Worm (Caenorhabditis elegans) whole organism, L1 larva: ENCODE measurements around the gene Y71H2AR.2.

Source experiments
- C04F5.9 ChIP-seq: sonication (generic microtip); optimal IDR thresholded peaks from 2 replicates; lab custom pipeline; 2016; ENCODE audit warnings: missing genetic modification characterization, missing compliant biosample characterization
- C16A3.4 ChIP-seq: fragments of 150-350 bp; optimal IDR thresholded peaks from 2 replicates; lab custom pipeline; 2014; ENCODE audit warnings: missing biosample characterization, missing genetic modification characterization
- aha-1 ChIP-seq: fragments of 150-350 bp; optimal IDR thresholded peaks from 2 replicates; lab custom pipeline; 2014; ENCODE audit warnings: missing biosample characterization, missing genetic modification characterization
- alr-1 ChIP-seq: fragments of 200-800 bp; sonication (Bioruptor generic); optimal IDR thresholded peaks from 2 replicates; lab custom pipeline; 2018; ENCODE audit warnings: borderline replicate concordance, mild to moderate bottlenecking, missing genetic modification characterization, missing compliant biosample characterization
- blmp-1 ChIP-seq: fragments of 150-350 bp; optimal IDR thresholded peaks from 2 replicates; lab custom pipeline; 2014; ENCODE audit warnings: missing biosample characterization, missing genetic modification characterization
- ceh-82 ChIP-seq, 3 experiments: fragments of 150-350 bp in 1 of 3; sonication (generic microtip) in 2 of 3; optimal IDR thresholded peaks; 2 replicates each; lab custom pipeline; 2014 to 2017; ENCODE audit warnings: missing biosample characterization in 3 of 3, missing genetic modification characterization in 3 of 3
- ceh-88 ChIP-seq: fragments of 200-800 bp; sonication (Bioruptor generic); IDR thresholded peaks from 2 replicates; pipeline ENCODE4 v1.3.6; 2022; ENCODE audit warnings: missing genetic modification characterization, missing compliant biosample characterization
- dpl-1 ChIP-seq, 3 experiments: fragments of 150-350 bp in 2 of 3; sonication (generic microtip) in 1 of 3; optimal IDR thresholded peaks; 2 replicates each; lab custom pipeline; 2014 to 2017; ENCODE audit warnings: missing biosample characterization in 3 of 3, missing genetic modification characterization in 3 of 3, missing genetic modification reagents in 3 of 3
- dsc-1 ChIP-seq: sonication (generic microtip); optimal IDR thresholded peaks from 2 replicates; lab custom pipeline; 2016; ENCODE audit warnings: mild to moderate bottlenecking, missing genetic modification characterization, missing compliant biosample characterization
- efl-1 ChIP-seq, 4 experiments: fragments of 150-350 bp; optimal IDR thresholded peaks in 3 of 4; peaks in 1 of 4; 1 replicate in 1 of 4; 2 replicates in 3 of 4; lab custom pipeline; 2014; ENCODE audit warnings: missing biosample characterization in 2 of 4, missing genetic modification characterization in 2 of 4, missing genetic modification reagents in 2 of 4
- egl-27 ChIP-seq, 2 experiments: fragments of 150-350 bp in 1 of 2; sonication (generic microtip); optimal IDR thresholded peaks; 3 replicates each; lab custom pipeline; 2017 to 2018; ENCODE audit warnings: missing biosample characterization in 2 of 2, missing genetic modification characterization in 2 of 2, missing genetic modification reagents in 2 of 2
- elt-2 ChIP-seq: sonication (generic microtip); optimal IDR thresholded peaks from 2 replicates; lab custom pipeline; 2016; ENCODE audit warnings: missing genetic modification characterization, mild to moderate bottlenecking, inconsistent platforms, missing compliant biosample characterization, missing genetic modification reagents
- elt-3 ChIP-seq, 6 experiments: fragments of 150-350 bp in 1 of 6; sonication (generic microtip); optimal IDR thresholded peaks; 2 replicates each; lab custom pipeline; 2017 to 2018; ENCODE audit warnings: missing biosample characterization in 6 of 6, missing genetic modification characterization in 6 of 6, inconsistent platforms in 1 of 6
- ets-5 ChIP-seq: fragments of 200-800 bp; sonication (Bioruptor generic); IDR thresholded peaks from 2 replicates; pipeline ENCODE4 v1.3.6; 2022; ENCODE audit warnings: missing genetic modification characterization, missing compliant biosample characterization
- fkh-8 ChIP-seq: sonication (generic microtip); optimal IDR thresholded peaks from 2 replicates; lab custom pipeline; 2016; ENCODE audit warnings: mild to moderate bottlenecking, missing genetic modification characterization, missing compliant biosample characterization
- fos-1 ChIP-seq: fragments of 150-350 bp; optimal IDR thresholded peaks from 2 replicates; lab custom pipeline; 2014; ENCODE audit warnings: missing biosample characterization, missing genetic modification characterization
- grh-1 ChIP-seq: fragments of 200-800 bp; sonication (Bioruptor generic); IDR thresholded peaks from 2 replicates; pipeline ENCODE4 v1.3.6; 2022; ENCODE audit warnings: missing genetic modification reagents, missing genetic modification characterization, missing compliant biosample characterization
- hpl-2 ChIP-seq: fragments of 150-350 bp; optimal IDR thresholded peaks from 2 replicates; lab custom pipeline; 2014; ENCODE audit warnings: missing biosample characterization, missing genetic modification reagents, missing genetic modification characterization
- jun-1 ChIP-seq: fragments of 150-350 bp; optimal IDR thresholded peaks from 2 replicates; lab custom pipeline; 2014; ENCODE audit warnings: missing biosample characterization, missing genetic modification reagents, missing genetic modification characterization
- lin-13 ChIP-seq: fragments of 150-350 bp; optimal IDR thresholded peaks from 2 replicates; lab custom pipeline; 2014; ENCODE audit warnings: missing biosample characterization, missing genetic modification reagents, missing genetic modification characterization
- lin-14 ChIP-seq: fragments of 200-800 bp; sonication (Bioruptor generic); optimal IDR thresholded peaks from 2 replicates; lab custom pipeline; 2018; ENCODE audit warnings: mild to moderate bottlenecking, missing genetic modification characterization, moderate library complexity, missing compliant biosample characterization
- lin-15B ChIP-seq: fragments of 150-350 bp; sonication (generic microtip); optimal IDR thresholded peaks from 3 replicates; lab custom pipeline; 2014; ENCODE audit warnings: missing biosample characterization, missing genetic modification characterization
- lin-35 ChIP-seq, 2 experiments: fragments of 150-350 bp; optimal IDR thresholded peaks; 2 replicates each; lab custom pipeline; 2014; ENCODE audit warnings: missing biosample characterization in 2 of 2, missing genetic modification characterization in 2 of 2, missing genetic modification reagents in 2 of 2
- lin-39 ChIP-seq: fragments of 150-350 bp; optimal IDR thresholded peaks from 2 replicates; lab custom pipeline; 2014; ENCODE audit warnings: missing biosample characterization, missing genetic modification reagents, missing genetic modification characterization
- lsy-2 ChIP-seq, 2 experiments: fragments of 150-350 bp; optimal IDR thresholded peaks; 2 replicates each; lab custom pipeline; 2014; ENCODE audit warnings: missing biosample characterization in 2 of 2, missing genetic modification characterization in 2 of 2
- mdl-1 ChIP-seq, 2 experiments: fragments of 150-350 bp; optimal IDR thresholded peaks; 2 replicates each; lab custom pipeline; 2014 to 2017; ENCODE audit warnings: missing biosample characterization in 2 of 2, missing genetic modification characterization in 2 of 2, inconsistent platforms in 1 of 2
- mep-1 ChIP-seq: fragments of 150-350 bp; optimal IDR thresholded peaks from 2 replicates; lab custom pipeline; 2014; ENCODE audit warnings: missing biosample characterization, missing genetic modification characterization
- nhr-19 ChIP-seq: fragments of 200-800 bp; sonication (Bioruptor generic); conservative IDR thresholded peaks from 2 replicates; pipeline ENCODE4 v1.3.6; 2022; ENCODE audit warnings: missing genetic modification characterization, missing compliant biosample characterization
- nhr-20 ChIP-seq: sonication (generic microtip); optimal IDR thresholded peaks from 2 replicates; lab custom pipeline; 2016; ENCODE audit warnings: mild to moderate bottlenecking, missing genetic modification characterization, missing compliant biosample characterization
- nhr-47 ChIP-seq: sonication (generic microtip); optimal IDR thresholded peaks from 2 replicates; lab custom pipeline; 2016; ENCODE audit warnings: mild to moderate bottlenecking, missing genetic modification characterization, moderate library complexity, missing compliant biosample characterization
- nhr-71 ChIP-seq: sonication (generic microtip); optimal IDR thresholded peaks from 2 replicates; lab custom pipeline; 2016; ENCODE audit warnings: mild to moderate bottlenecking, missing genetic modification characterization, moderate library complexity, missing compliant biosample characterization
- nhr-84 ChIP-seq: sonication (generic microtip); optimal IDR thresholded peaks from 2 replicates; lab custom pipeline; 2017; ENCODE audit warnings: missing biosample characterization, missing genetic modification characterization
- nhr-85 ChIP-seq: sonication (generic microtip); peaks from one replicate; lab custom pipeline; 2016; ENCODE audit warnings: missing genetic modification characterization, inconsistent platforms, missing compliant biosample characterization
- nhr-90 ChIP-seq: sonication (generic microtip); optimal IDR thresholded peaks from 2 replicates; lab custom pipeline; 2016; ENCODE audit warnings: mild to moderate bottlenecking, missing genetic modification characterization, missing compliant biosample characterization; ENCODE audit not compliant: poor library complexity
- skn-1 ChIP-seq: fragments of 150-350 bp; optimal IDR thresholded peaks from 2 replicates; lab custom pipeline; 2014; ENCODE audit warnings: missing biosample characterization, missing genetic modification characterization
- snpc-4 ChIP-seq: fragments of 150-350 bp; optimal IDR thresholded peaks from 2 replicates; lab custom pipeline; 2014; ENCODE audit warnings: missing biosample characterization, missing genetic modification characterization
- snu-23 ChIP-seq: sonication (generic microtip); optimal IDR thresholded peaks from 2 replicates; lab custom pipeline; 2016; ENCODE audit warnings: missing genetic modification characterization, missing compliant biosample characterization
- sox-4 ChIP-seq: sonication (generic microtip); optimal IDR thresholded peaks from 2 replicates; lab custom pipeline; 2016; ENCODE audit warnings: missing genetic modification characterization, missing compliant biosample characterization
- sptf-1 ChIP-seq: fragments of 150-350 bp; optimal IDR thresholded peaks from 2 replicates; lab custom pipeline; 2014; ENCODE audit warnings: missing biosample characterization, missing genetic modification characterization
- swsn-7 ChIP-seq: sonication (generic microtip); optimal IDR thresholded peaks from 2 replicates; lab custom pipeline; 2016; ENCODE audit warnings: missing genetic modification characterization, missing compliant biosample characterization
- tbx-2 ChIP-seq: sonication (generic microtip); optimal IDR thresholded peaks from 2 replicates; lab custom pipeline; 2016; ENCODE audit warnings: missing genetic modification characterization, missing compliant biosample characterization
- unc-130 ChIP-seq: fragments of 150-350 bp; optimal IDR thresholded peaks from 2 replicates; lab custom pipeline; 2017; ENCODE audit warnings: missing biosample characterization, missing genetic modification characterization, inconsistent platforms
- unc-30 ChIP-seq: sonication (generic microtip); optimal IDR thresholded peaks from 2 replicates; lab custom pipeline; 2017; ENCODE audit warnings: missing biosample characterization, missing genetic modification characterization
- unc-86 ChIP-seq: sonication (generic microtip); optimal IDR thresholded peaks from 2 replicates; lab custom pipeline; 2016; ENCODE audit warnings: missing genetic modification characterization, missing compliant biosample characterization
- unc-98 ChIP-seq: fragments of 200-800 bp; sonication (Bioruptor generic); IDR thresholded peaks from 2 replicates; pipeline ENCODE4 v1.3.6; 2022; ENCODE audit warnings: missing genetic modification characterization, missing compliant biosample characterization
- xbp-1 ChIP-seq: sonication (generic microtip); optimal IDR thresholded peaks from 2 replicates; lab custom pipeline; 2016; ENCODE audit warnings: missing genetic modification characterization, missing compliant biosample characterization
- zip-4 ChIP-seq: fragments of 200-800 bp; sonication (Bioruptor generic); optimal IDR thresholded peaks from 2 replicates; lab custom pipeline; 2018; ENCODE audit warnings: mild to moderate bottlenecking, missing genetic modification characterization, moderate library complexity, missing compliant biosample characterization
- ztf-11 ChIP-seq, 2 experiments: sonication (generic microtip); optimal IDR thresholded peaks; 2 replicates each; lab custom pipeline; 2016 to 2017; ENCODE audit warnings: missing genetic modification characterization in 2 of 2, missing biosample characterization in 1 of 2, missing compliant biosample characterization in 1 of 2
- ztf-4 ChIP-seq: fragments of 150-350 bp; optimal IDR thresholded peaks from 2 replicates; lab custom pipeline; 2014; ENCODE audit warnings: missing biosample characterization, missing genetic modification characterization

Gene Y71H2AR.2

DNA sequence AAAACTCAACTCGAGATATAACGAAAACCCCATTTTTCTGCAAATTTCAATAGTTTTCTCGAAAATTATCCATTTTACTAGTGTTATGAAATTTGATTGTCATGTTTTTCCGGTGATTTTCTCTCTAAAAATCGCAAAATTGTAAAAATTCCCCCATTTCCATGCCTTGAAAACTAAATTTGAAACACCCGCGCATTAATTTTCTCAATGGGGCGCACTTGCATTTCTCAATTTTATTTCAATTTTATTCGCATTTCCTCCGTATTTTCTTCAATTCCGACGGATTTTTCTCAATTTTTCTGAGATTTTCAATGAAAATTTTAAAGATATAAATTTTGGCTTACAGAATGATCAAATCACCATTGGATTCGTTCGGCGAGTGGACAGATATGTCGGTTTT, 35.6 kb downstream of the Y71H2AR.2 start, which contains the start of gene Y71H2AM.3 (continued):
- TF ChIP-seq hpl-2 (GFP tag; lab: Kevin White, UChicago) = no peak
- TF ChIP-seq C04F5.9 (tag; lab: Kevin White, UChicago) = peak; percentile 40
- TF ChIP-seq fos-1 (tag; lab: Kevin White, UChicago) = peak; percentile 38
- TF ChIP-seq xbp-1 (tag; lab: Kevin White, UChicago) = peak; percentile 52
- peak; percentile 41 for TF ChIP-seq swsn-7
- TF ChIP-seq fkh-8 = peak; percentile 40
- peak; percentile 95 to 96 for TF ChIP-seq lin-35 (GFP tag; optimal IDR thresholded peaks at IDR 0.05; lab: Kevin White, UChicago)
- no peak for TF ChIP-seq nhr-84 (tag; lab: Kevin White, UChicago)
- TF ChIP-seq zip-4 (GFP tag; lab: Kevin White, UChicago) = peak; percentile 10
- no peak for TF ChIP-seq grh-1 (GFP tag; lab: Robert Waterston, UW)
- no peak for TF ChIP-seq lin-39 (tag; lab: Kevin White, UChicago)
- peak; percentile 23 for TF ChIP-seq lin-13 (GFP tag; lab: Kevin White, UChicago)
- no peak for TF ChIP-seq ztf-11 (tag; optimal IDR thresholded peaks at IDR 0.05; lab: Kevin White, UChicago)
- peak; percentile 48 for TF ChIP-seq lin-15B (tag; lab: Kevin White, UChicago)
- peak in 2 of 3 experiments; percentile 25 to 67 for TF ChIP-seq ceh-82 (tag; optimal IDR thresholded peaks at IDR 0.05; lab: Kevin White, UChicago)
- no peak for TF ChIP-seq aha-1
- no peak for TF ChIP-seq sox-4 (tag; lab: Kevin White, UChicago)
- peak; percentile 30 for TF ChIP-seq nhr-90 (tag; lab: Kevin White, UChicago)
- TF ChIP-seq nhr-85 (tag; lab: Kevin White, UChicago) = no peak

DNA sequence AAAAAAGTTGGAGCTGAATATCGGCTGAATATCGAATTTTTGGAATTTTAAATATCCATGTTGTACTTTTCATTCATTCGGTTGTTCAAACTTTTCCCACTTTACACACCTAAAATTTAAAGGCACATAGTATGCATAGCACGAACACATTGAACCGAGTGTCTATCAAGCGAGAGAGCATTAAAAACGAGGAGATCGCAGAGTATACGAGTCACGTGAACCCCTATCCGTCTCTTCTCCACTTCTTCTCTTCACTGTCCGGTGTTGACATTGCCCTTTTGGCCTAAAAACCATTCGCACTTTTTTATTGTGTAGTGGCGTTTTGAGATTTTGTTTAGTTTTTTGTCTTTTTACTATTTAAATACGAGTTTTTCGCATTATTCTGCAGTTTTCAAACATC, 36.3 kb downstream of the Y71H2AR.2 start:
- TF ChIP-seq snu-23 (GFP tag; lab: Kevin White, UChicago) (peak; percentile 87), ceh-82 (tag; optimal IDR thresholded peaks at IDR 0.05; lab: Kevin White, UChicago) (peak in 2 of 3 experiments; percentile 36 to 41), elt-2 (no peak), nhr-19 (GFP tag; lab: Robert Waterston, UW) (peak; percentile 43), swsn-7 (peak; percentile 55), elt-3 (tag; optimal IDR thresholded peaks at IDR 0.05; lab: Kevin White, UChicago) (peak in 2 of 6 experiments; percentile 19 to 70), lsy-2 (tag; optimal IDR thresholded peaks at IDR 0.05; lab: Kevin White, UChicago) (peak; percentile 76 to 79), C16A3.4 (tag; lab: Kevin White, UChicago) (peak; percentile 62), ceh-88 (GFP tag; lab: Robert Waterston, UW) (no peak), egl-27 (tag; optimal IDR thresholded peaks at IDR 0.05; lab: Kevin White, UChicago) (no peak), jun-1 (tag; lab: Kevin White, UChicago) (peak; percentile 33), skn-1 (peak; percentile 14), hpl-2 (GFP tag; lab: Kevin White, UChicago) (no peak), unc-86 (no peak), lin-35 (GFP tag; optimal IDR thresholded peaks at IDR 0.05; lab: Kevin White, UChicago) (peak; percentile 79 to 80), sptf-1 (tag; lab: Kevin White, UChicago) (no peak), tbx-2 (tag; lab: Kevin White, UChicago) (peak; percentile 48), xbp-1 (tag; lab: Kevin White, UChicago) (peak; percentile 46), blmp-1 (tag; lab: Kevin White, UChicago) (peak; percentile 61), dsc-1 (peak; percentile 37), unc-98 (no peak), nhr-90 (tag; lab: Kevin White, UChicago) (peak; percentile 42), nhr-85 (tag; lab: Kevin White, UChicago) (peak; percentile 78), nhr-47 (tag; lab: Kevin White, UChicago) (peak; percentile 44), lin-15B (tag; lab: Kevin White, UChicago) (no peak), efl-1 (optimal IDR thresholded peaks at IDR 0.05; lab: Kevin White, UChicago) (peak; percentile 80), efl-1 (GFP tag; optimal IDR thresholded peaks at IDR 0.05 in 1 of 2; lab: Kevin White, UChicago) (peak; percentile 78 to 98), mep-1 (tag; lab: Kevin White, UChicago) (peak; percentile 86), nhr-71 (tag; lab: Kevin White, UChicago) (peak; percentile 68), unc-30 (tag; lab: Kevin White, UChicago) (no peak), nhr-20 (peak; percentile 68), lin-39 (tag; lab: Kevin White, UChicago) (peak; percentile 41), ets-5 (no peak), lin-14 (GFP tag; lab: Kevin White, UChicago) (peak; percentile 90), C04F5.9 (tag; lab: Kevin White, UChicago) (no peak), unc-130 (tag; lab: Kevin White, UChicago) (peak; percentile 45), mdl-1 (tag; optimal IDR thresholded peaks at IDR 0.05; lab: Kevin White, UChicago) (peak in 1 of 2 experiments; percentile 74), dpl-1 (GFP tag; optimal IDR thresholded peaks at IDR 0.05; lab: Kevin White, UChicago) (peak; percentile 65 to 78 (median 77)), alr-1 (tag; lab: Kevin White, UChicago) (no peak), ztf-4 (peak; percentile 40), snpc-4 (tag; lab: Kevin White, UChicago) (peak; percentile 48)
